Worm (Caenorhabditis elegans) whole organism, L4 larva: Measurements from ENCODE around the gene H02F09.2.

ENCODE experiments used
- F10B5.3 ChIP-seq: sonication (generic microtip); optimal IDR thresholded peaks from 2 replicates; lab custom pipeline; 2016; ENCODE audit warnings: mild to moderate bottlenecking, missing genetic modification characterization, missing compliant biosample characterization
- F44E2.7 ChIP-seq: fragments of 200-800 bp; sonication (Bioruptor generic); IDR thresholded peaks from 2 replicates; pipeline ENCODE4 v2.1.2; 2022; ENCODE audit warnings: missing genetic modification characterization, missing compliant biosample characterization
- aha-1 ChIP-seq: fragments of 150-350 bp; peaks from one replicate; lab custom pipeline; 2014; ENCODE audit warnings: missing biosample characterization, missing genetic modification characterization
- cey-2 ChIP-seq: sonication (generic microtip); optimal IDR thresholded peaks from 3 replicates; lab custom pipeline; 2017; ENCODE audit warnings: missing genetic modification characterization, mild to moderate bottlenecking, missing compliant biosample characterization, antibody characterized with exemption, borderline replicate concordance; ENCODE audit not compliant: insufficient read depth
- lin-13 ChIP-seq: fragments of 150-350 bp; optimal IDR thresholded peaks from 2 replicates; lab custom pipeline; 2014; ENCODE audit warnings: missing biosample characterization, missing genetic modification reagents, missing genetic modification characterization
- lin-39 ChIP-seq: fragments of 150-350 bp; optimal IDR thresholded peaks from 2 replicates; lab custom pipeline; 2014; ENCODE audit warnings: missing biosample characterization, missing genetic modification reagents, missing genetic modification characterization
- nhr-76 ChIP-seq: fragments of 150-350 bp; optimal IDR thresholded peaks from 2 replicates; lab custom pipeline; 2014; ENCODE audit warnings: missing biosample characterization, missing genetic modification characterization
- pha-4 ChIP-seq, 2 experiments: fragments of 150-350 bp in 1 of 2; fragments of 200-800 bp in 1 of 2; sonication (Bioruptor generic) in 1 of 2; IDR thresholded peaks in 1 of 2; optimal IDR thresholded peaks in 1 of 2; 2 replicates each; pipeline versions ENCODE4 v1.3.6 to Lab custom; 2014 to 2022; ENCODE audit warnings: missing genetic modification characterization in 2 of 2, missing genetic modification reagents in 2 of 2, missing biosample characterization in 1 of 2, missing compliant biosample characterization in 1 of 2
- skn-1 ChIP-seq: fragments of 150-350 bp; optimal IDR thresholded peaks from 2 replicates; lab custom pipeline; 2014; ENCODE audit warnings: missing biosample characterization, missing genetic modification characterization
- spr-3 ChIP-seq: fragments of 200-800 bp; sonication (Bioruptor generic); optimal IDR thresholded peaks from 2 replicates; lab custom pipeline; 2018; ENCODE audit warnings: mild to moderate bottlenecking, missing genetic modification characterization, missing compliant biosample characterization
- unc-130 ChIP-seq: sonication (generic microtip); optimal IDR thresholded peaks from 2 replicates; lab custom pipeline; 2016; ENCODE audit warnings: missing genetic modification reagents, missing genetic modification characterization, missing compliant biosample characterization

ce11 chrX:1589962-1590361 is 17.9 kb downstream of the H02F09.2 start:
- TF ChIP-seq F10B5.3 (tag; lab: Kevin White, UChicago) (no peak), lin-39 (tag; lab: Kevin White, UChicago) (no peak), unc-130 (GFP tag; lab: Kevin White, UChicago) (no peak), nhr-76 (tag; lab: Kevin White, UChicago) (no peak), aha-1 (tag; lab: Kevin White, UChicago) (no peak), spr-3 (GFP tag; lab: Kevin White, UChicago) (no peak), pha-4 (GFP tag; IDR thresholded peaks at IDR 0.05; lab: Robert Waterston, UW) (peak; percentile 42; the same call in 1 of the 2 replicates), pha-4 (tag; optimal IDR thresholded peaks at IDR 0.05; lab: Kevin White, UChicago) (no peak), lin-13 (GFP tag; lab: Kevin White, UChicago) (no peak), F44E2.7 (GFP tag; lab: Robert Waterston, UW) (no peak), skn-1 (tag; lab: Kevin White, UChicago) (no peak), cey-2 (tag; lab: Kevin White, UChicago) (no peak)
